Worm (Caenorhabditis elegans) whole organism, mixed stage, embryonic: Measurements from ENCODE around the gene ZK971.1.

ENCODE experiments used
- elt-3 ChIP-seq: fragments of 150-350 bp; optimal IDR thresholded peaks from 2 replicates; lab custom pipeline; 2014; ENCODE audit warnings: missing biosample characterization, missing genetic modification characterization
- hlh-1 ChIP-seq: fragments of 150-350 bp; optimal IDR thresholded peaks from 2 replicates; lab custom pipeline; 2014; ENCODE audit warnings: missing biosample characterization, missing genetic modification reagents, missing genetic modification characterization
- nhr-12 ChIP-seq: fragments of 150-350 bp; optimal IDR thresholded peaks from 2 replicates; lab custom pipeline; 2014; ENCODE audit warnings: missing biosample characterization, missing genetic modification characterization

ce11 chrII:10317007-10317406, 37.5 kb upstream of the ZK971.1 start, which contains the start of gene M02G9.4:
- TF ChIP-seq nhr-12 = no peak
- no peak for TF ChIP-seq hlh-1 (tag; lab: Kevin White, UChicago)
- TF ChIP-seq elt-3 (tag; lab: Kevin White, UChicago) = no peak
